Worm (Caenorhabditis elegans): ENCODE measurements around the gene rol-6.

- TF ChIP-seq ttx-3 (tag; optimal IDR thresholded peaks at IDR 0.05) (no peak), nhr-11 (tag; optimal IDR thresholded peaks at IDR 0.05) (no peak), fkh-10 (GFP tag; optimal IDR thresholded peaks at IDR 0.05) (no peak), nfya-1 (tag; optimal IDR thresholded peaks at IDR 0.05) (no peak), tbx-2 (tag; optimal IDR thresholded peaks at IDR 0.05) (no peak), elt-2 (tag; optimal IDR thresholded peaks at IDR 0.05) (no peak), lin-11 (tag; optimal IDR thresholded peaks at IDR 0.05) (no peak)
These were observed 48.9 kb upstream of the rol-6 start for ce11 chrII:8683933-8684332.

Measured in whole organism, late embryonic.